Fruit fly (Drosophila melanogaster) whole organism, embryonic: ENCODE data around the gene Exo70.

Experiments
- Blimp-1 ChIP-seq: fragments of 200-800 bp; sonication (Bioruptor generic); optimal IDR thresholded peaks from 3 replicates; lab custom pipeline; 2018; ENCODE audit warnings: missing biosample characterization, missing genetic modification characterization, mild to moderate bottlenecking, moderate library complexity, missing genetic modification reagents
- CG10209 ChIP-seq: fragments of 200-800 bp; sonication (Bioruptor generic); optimal IDR thresholded peaks from 3 replicates; lab custom pipeline; 2017; ENCODE audit warnings: missing biosample characterization, mild to moderate bottlenecking, missing genetic modification characterization, missing genetic modification reagents
- CG10366 ChIP-seq: fragments of 200-800 bp; sonication (Bioruptor generic); IDR thresholded peaks from 2 replicates; pipeline ENCODE4 v1.3.6; 2022; ENCODE audit warnings: missing biosample characterization, missing genetic modification characterization
- CG11247 ChIP-seq: fragments of 200-800 bp; sonication (Bioruptor generic); IDR thresholded peaks from 2 replicates; pipeline ENCODE4 v1.3.6; 2022; ENCODE audit warnings: missing biosample characterization, missing genetic modification characterization
- CG11504 ChIP-seq: fragments of 200-800 bp; sonication (Bioruptor generic); optimal IDR thresholded peaks from 3 replicates; lab custom pipeline; 2019; ENCODE audit warnings: missing biosample characterization, mild to moderate bottlenecking, missing genetic modification characterization, moderate library complexity
- CG11695 ChIP-seq: fragments of 200-800 bp; sonication (Bioruptor generic); IDR thresholded peaks from 3 replicates; pipeline ENCODE4 v1.3.6; 2022; ENCODE audit warnings: missing biosample characterization, missing genetic modification characterization
- CG12104 ChIP-seq: fragments of 200-800 bp; sonication (Bioruptor generic); optimal IDR thresholded peaks from 3 replicates; lab custom pipeline; 2016; ENCODE audit warnings: missing biosample characterization, missing genetic modification characterization
- CG12391 ChIP-seq: fragments of 200-800 bp; sonication (Bioruptor generic); optimal IDR thresholded peaks from 3 replicates; lab custom pipeline; 2018; ENCODE audit warnings: missing biosample characterization, mild to moderate bottlenecking, missing genetic modification characterization, moderate library complexity
- CG12659 ChIP-seq: fragments of 200-800 bp; sonication (Bioruptor generic); optimal IDR thresholded peaks from 3 replicates; lab custom pipeline; 2017; ENCODE audit warnings: mild to moderate bottlenecking, missing biosample characterization, missing genetic modification reagents, missing genetic modification characterization
- CG14014 ChIP-seq: fragments of 200-800 bp; sonication (Bioruptor generic); IDR thresholded peaks from 2 replicates; pipeline ENCODE4 v1.3.6; 2022; ENCODE audit warnings: missing biosample characterization, missing genetic modification characterization
- CG14050 ChIP-seq: fragments of 200-800 bp; sonication (Bioruptor generic); IDR thresholded peaks from 3 replicates; pipeline ENCODE4 v1.3.6; 2022; ENCODE audit warnings: missing biosample characterization, missing genetic modification characterization
- CG14965 ChIP-seq: fragments of 200-800 bp; sonication (Bioruptor generic); optimal IDR thresholded peaks from 2 replicates; lab custom pipeline; 2016; ENCODE audit warnings: missing biosample characterization, missing genetic modification characterization, borderline replicate concordance
- CG17359 ChIP-seq: fragments of 200-800 bp; sonication (Bioruptor generic); optimal IDR thresholded peaks from 3 replicates; lab custom pipeline; 2018; ENCODE audit warnings: missing biosample characterization, mild to moderate bottlenecking, missing genetic modification characterization, moderate library complexity
- CG17568 ChIP-seq: fragments of 200-800 bp; sonication (Bioruptor generic); optimal IDR thresholded peaks from 2 replicates; lab custom pipeline; 2018; ENCODE audit warnings: missing biosample characterization, mild to moderate bottlenecking, missing genetic modification characterization, moderate library complexity
- CG17802 ChIP-seq: fragments of 200-800 bp; sonication (Bioruptor generic); optimal IDR thresholded peaks from 2 replicates; lab custom pipeline; 2018; ENCODE audit warnings: missing biosample characterization, mild to moderate bottlenecking, missing genetic modification characterization, moderate library complexity
- CG1832 ChIP-seq: fragments of 200-800 bp; sonication (Bioruptor generic); optimal IDR thresholded peaks from 2 replicates; lab custom pipeline; 2017; ENCODE audit warnings: missing biosample characterization, mild to moderate bottlenecking, missing genetic modification characterization, inconsistent platforms
- CG2712 ChIP-seq: fragments of 200-800 bp; optimal IDR thresholded peaks from 3 replicates; lab custom pipeline; 2019; ENCODE audit warnings: missing biosample characterization, mild to moderate bottlenecking, missing genetic modification characterization, moderate library complexity
- CG31365 ChIP-seq: fragments of 200-800 bp; sonication (Bioruptor generic); optimal IDR thresholded peaks from 2 replicates; lab custom pipeline; 2018; ENCODE audit warnings: missing biosample characterization, mild to moderate bottlenecking, missing genetic modification characterization
- CG4328 ChIP-seq: fragments of 200-800 bp; sonication (Bioruptor generic); optimal IDR thresholded peaks from 3 replicates; lab custom pipeline; 2017; ENCODE audit warnings: missing biosample characterization, missing genetic modification reagents, missing genetic modification characterization
- CG43689 ChIP-seq: fragments of 200-800 bp; sonication (Bioruptor generic); IDR thresholded peaks from 2 replicates; pipeline ENCODE4 v1.3.6; 2022; ENCODE audit warnings: missing biosample characterization, missing genetic modification characterization
- CG4820 ChIP-seq: fragments of 200-800 bp; sonication (Bioruptor generic); optimal IDR thresholded peaks from 3 replicates; lab custom pipeline; 2016; ENCODE audit warnings: missing biosample characterization, missing genetic modification characterization
- CG6175 ChIP-seq: fragments of 200-800 bp; sonication (Bioruptor generic); IDR thresholded peaks from 3 replicates; pipeline ENCODE4 v1.3.6; 2022; ENCODE audit warnings: missing biosample characterization, missing genetic modification characterization
- CG9609 ChIP-seq: fragments of 200-800 bp; sonication (Bioruptor generic); optimal IDR thresholded peaks from 3 replicates; lab custom pipeline; 2016; ENCODE audit warnings: missing biosample characterization, missing genetic modification characterization
- CoRest ChIP-seq: fragments of 200-800 bp; sonication (Bioruptor generic); optimal IDR thresholded peaks from 3 replicates; lab custom pipeline; 2018; ENCODE audit warnings: missing biosample characterization, mild to moderate bottlenecking, missing genetic modification characterization, moderate library complexity
- D19A ChIP-seq: fragments of 200-800 bp; optimal IDR thresholded peaks from 3 replicates; lab custom pipeline; 2019; ENCODE audit warnings: missing biosample characterization, mild to moderate bottlenecking, missing genetic modification characterization, moderate library complexity
- Dll ChIP-seq: fragments of 200-800 bp; sonication (Bioruptor generic); IDR thresholded peaks from 4 replicates; pipeline ENCODE4 v1.3.6; 2022; ENCODE audit warnings: missing biosample characterization, missing genetic modification characterization; ENCODE audit not compliant: partially characterized antibody
- ERR ChIP-seq: fragments of 200-800 bp; sonication (Bioruptor generic); optimal IDR thresholded peaks from 2 replicates; lab custom pipeline; 2016; ENCODE audit warnings: missing biosample characterization, missing genetic modification characterization
- Ets65A ChIP-seq: fragments of 200-800 bp; sonication (Bioruptor generic); peaks from one replicate; lab custom pipeline; 2016; ENCODE audit warnings: missing biosample characterization, missing genetic modification characterization
- GATAe ChIP-seq: fragments of 200-800 bp; sonication (Bioruptor generic); conservative IDR thresholded peaks from 2 replicates; pipeline ENCODE4 v1.3.6; 2022; ENCODE audit warnings: missing biosample characterization, missing genetic modification characterization
- Hr3 ChIP-seq: fragments of 200-800 bp; sonication (Bioruptor generic); optimal IDR thresholded peaks from 3 replicates; lab custom pipeline; 2016; ENCODE audit warnings: missing biosample characterization, missing genetic modification characterization
- Nf-YB ChIP-seq: fragments of 200-800 bp; sonication (Bioruptor generic); optimal IDR thresholded peaks from 3 replicates; lab custom pipeline; 2019; ENCODE audit warnings: missing biosample characterization, mild to moderate bottlenecking, missing genetic modification characterization, moderate library complexity
- Nf-YC ChIP-seq: fragments of 200-800 bp; optimal IDR thresholded peaks from 3 replicates; lab custom pipeline; 2019; ENCODE audit warnings: missing biosample characterization, mild to moderate bottlenecking, missing genetic modification characterization, moderate library complexity
- Rfx ChIP-seq: fragments of 200-800 bp; sonication (Bioruptor generic); IDR thresholded peaks from 2 replicates; pipeline ENCODE4 v1.3.6; 2022; ENCODE audit warnings: missing biosample characterization, missing genetic modification characterization
- Spps ChIP-seq: fragments of 200-800 bp; sonication (Bioruptor generic); optimal IDR thresholded peaks from 2 replicates; lab custom pipeline; 2018; ENCODE audit warnings: missing biosample characterization, mild to moderate bottlenecking, missing genetic modification characterization
- TFAM ChIP-seq: fragments of 200-800 bp; sonication (Bioruptor generic); optimal IDR thresholded peaks from 2 replicates; lab custom pipeline; 2017; ENCODE audit warnings: missing biosample characterization, missing genetic modification characterization, inconsistent platforms
- bab2 ChIP-seq: fragments of 200-800 bp; sonication (Bioruptor generic); optimal IDR thresholded peaks from 2 replicates; lab custom pipeline; 2016; ENCODE audit warnings: missing biosample characterization, missing genetic modification characterization
- bcd ChIP-seq: fragments of 200-800 bp; sonication (Bioruptor generic); optimal IDR thresholded peaks from 2 replicates; lab custom pipeline; 2017; ENCODE audit warnings: missing biosample characterization, mild to moderate bottlenecking, missing genetic modification characterization
- bsh ChIP-seq, 2 experiments: fragments of 200-800 bp; sonication (Bioruptor generic); optimal IDR thresholded peaks; 2 replicates each; lab custom pipeline; 2017 to 2018; ENCODE audit warnings: mild to moderate bottlenecking in 2 of 2, missing biosample characterization in 2 of 2, missing genetic modification characterization in 2 of 2, moderate library complexity in 1 of 2
- ci ChIP-seq: fragments of 200-800 bp; sonication (Bioruptor generic); IDR thresholded peaks from 3 replicates; pipeline ENCODE4 v1.3.6; 2022; ENCODE audit warnings: missing biosample characterization, missing genetic modification characterization
- corto ChIP-seq: fragments of 200-800 bp; sonication (Bioruptor generic); optimal IDR thresholded peaks from 2 replicates; lab custom pipeline; 2016; ENCODE audit warnings: missing biosample characterization, mild to moderate bottlenecking, missing genetic modification characterization, moderate library complexity
- dan ChIP-seq: fragments of 200-800 bp; sonication (Bioruptor generic); IDR thresholded peaks from 2 replicates; pipeline ENCODE4 v1.3.6; 2022; ENCODE audit warnings: missing biosample characterization, missing genetic modification characterization
- ewg ChIP-seq: fragments of 200-800 bp; sonication (Bioruptor generic); optimal IDR thresholded peaks from 3 replicates; lab custom pipeline; 2017; ENCODE audit warnings: mild to moderate bottlenecking, missing biosample characterization, missing genetic modification reagents, missing genetic modification characterization
- mirr ChIP-seq: fragments of 200-800 bp; sonication (Bioruptor generic); optimal IDR thresholded peaks from 3 replicates; lab custom pipeline; 2018; ENCODE audit warnings: missing biosample characterization, mild to moderate bottlenecking, missing genetic modification characterization
- nom ChIP-seq: fragments of 200-800 bp; sonication (Bioruptor generic); optimal IDR thresholded peaks from 2 replicates; lab custom pipeline; 2017; ENCODE audit warnings: missing biosample characterization, missing genetic modification characterization, mild to moderate bottlenecking, moderate library complexity, missing genetic modification reagents
- org-1 ChIP-seq: fragments of 200-800 bp; sonication (Bioruptor generic); optimal IDR thresholded peaks from 2 replicates; lab custom pipeline; 2017; ENCODE audit warnings: missing biosample characterization, missing genetic modification characterization
- pan ChIP-seq, 4 experiments: fragments of >200 bp in 3 of 4; fragments of 200-800 bp in 1 of 4; sonication (Bioruptor generic) in 1 of 4; optimal IDR thresholded peaks in 3 of 4; IDR thresholded peaks in 1 of 4; 2 replicates each; pipeline versions ENCODE4 v1.3.6 to Lab custom; 2017 to 2022; ENCODE audit warnings: missing biosample characterization in 2 of 4, missing genetic modification characterization in 2 of 4, mixed read lengths in 1 of 4
- phol ChIP-seq: fragments of 200-800 bp; sonication (Bioruptor generic); optimal IDR thresholded peaks from 3 replicates; lab custom pipeline; 2018; ENCODE audit warnings: missing biosample characterization, mild to moderate bottlenecking, missing genetic modification characterization, moderate library complexity
- scrt ChIP-seq: fragments of 200-800 bp; sonication (Bioruptor generic); optimal IDR thresholded peaks from 2 replicates; lab custom pipeline; 2018; ENCODE audit warnings: missing biosample characterization, mild to moderate bottlenecking, missing genetic modification characterization, moderate library complexity

Exo70 gene

DNA sequence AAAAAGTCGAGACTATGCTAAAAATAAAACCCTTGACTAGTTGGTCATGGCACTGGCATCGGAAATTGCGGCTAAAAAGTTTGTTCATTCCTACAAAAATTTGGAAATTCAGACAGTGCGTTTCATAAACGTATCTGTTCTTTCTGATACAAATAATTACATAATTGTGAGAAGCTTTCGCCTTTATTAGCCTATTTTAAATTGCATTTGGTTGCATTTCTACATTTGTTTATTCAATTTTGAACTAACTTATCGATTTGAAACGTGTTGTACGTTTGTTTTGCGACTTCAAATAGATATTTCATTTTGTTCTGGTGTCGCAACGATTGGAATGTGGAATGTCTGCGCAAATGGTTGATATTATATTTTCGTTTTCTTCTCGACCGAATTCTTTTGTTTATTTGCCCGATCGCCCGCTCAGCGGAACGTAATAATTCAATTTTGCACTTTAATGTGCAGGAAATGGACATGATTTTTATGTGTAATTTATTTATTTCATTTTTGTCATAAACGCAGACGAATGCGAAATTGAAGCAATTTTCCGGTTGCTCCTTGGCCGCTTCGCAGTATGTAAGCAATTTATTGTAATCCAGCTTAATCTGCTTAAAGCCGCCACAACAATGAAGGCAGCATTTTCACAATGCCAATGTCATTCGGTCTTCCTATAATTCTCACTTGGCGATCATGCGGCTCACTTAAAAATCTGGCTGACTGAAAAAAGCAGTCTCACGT, 34.6 kb downstream of the Exo70 start (continued):
- TF ChIP-seq CG17802 (tag; lab: Kevin White, UChicago) (no peak), ewg (no peak), CG12391 (tag; lab: Kevin White, UChicago) (peak; percentile 54), Rfx (GFP tag; lab: Robert Waterston, UW) (peak; percentile 80), CG17568 (GFP tag; lab: Kevin White, UChicago) (peak; percentile 56), bsh (GFP tag; optimal IDR thresholded peaks at IDR 0.05; lab: Kevin White, UChicago) (peak in 1 of 2 experiments; percentile 12), CG2712 (tag; lab: Kevin White, UChicago) (peak; percentile 0), CG4328 (GFP tag; lab: Kevin White, UChicago) (peak; percentile 48), TFAM (GFP tag; lab: Kevin White, UChicago) (no peak), CG10209 (GFP tag; lab: Kevin White, UChicago) (peak; percentile 19), pan (optimal IDR thresholded peaks at IDR 0.05; lab: Kevin White, UChicago) (no peak), pan (GFP tag; optimal IDR thresholded peaks at IDR 0.05 in 1 of 2, IDR thresholded peaks at IDR 0.05 in 1 of 2) (peak in 1 of 2 experiments; percentile 50), CG17359 (tag; lab: Kevin White, UChicago) (peak; percentile 64), nom (no peak), org-1 (GFP tag; lab: Kevin White, UChicago) (no peak), CG11504 (tag; lab: Kevin White, UChicago) (peak; percentile 71), CG1832 (GFP tag; lab: Kevin White, UChicago) (no peak), CG43689 (GFP tag; lab: Robert Waterston, UW) (no peak), CG14965 (no peak), CoRest (tag; lab: Kevin White, UChicago) (peak; percentile 57), CG31365 (tag; lab: Kevin White, UChicago) (peak; percentile 30), CG12659 (peak; percentile 69), corto (no peak), CG14050 (GFP tag; lab: Robert Waterston, UW) (peak; percentile 59; the same call in 2 of the 3 replicates), Nf-YC (peak; percentile 51), Blimp-1 (GFP tag; lab: Kevin White, UChicago) (peak; percentile 31), dan (GFP tag; lab: Robert Waterston, UW) (no peak), phol (tag; lab: Kevin White, UChicago) (peak; percentile 30), GATAe (no peak), CG9609 (GFP tag; lab: Kevin White, UChicago) (peak; percentile 22), D19A (tag; lab: Kevin White, UChicago) (peak; percentile 34), Hr3 (GFP tag; lab: Kevin White, UChicago) (peak; percentile 6), Nf-YB (no peak), bab2 (GFP tag; lab: Kevin White, UChicago) (peak; percentile 23), CG12104 (no peak), Spps (tag; lab: Kevin White, UChicago) (no peak), CG10366 (peak; percentile 50; the same call in 1 of the 2 replicates), CG11695 (GFP tag; lab: Robert Waterston, UW) (peak; percentile 79), ci (GFP tag; lab: Robert Waterston, UW) (peak; percentile 72; the same call in 1 of the 3 replicates), CG11247 (GFP tag; lab: Robert Waterston, UW) (no peak), Dll (no peak), bcd (peak; percentile 33), CG4820 (GFP tag; lab: Kevin White, UChicago) (peak; percentile 3), CG6175 (GFP tag; lab: Robert Waterston, UW) (no peak), CG14014 (peak; percentile 72), ERR (GFP tag; lab: Kevin White, UChicago) (peak; percentile 55), scrt (GFP tag; lab: Kevin White, UChicago) (peak; percentile 59), mirr (peak; percentile 58), Ets65A (GFP tag; lab: Kevin White, UChicago) (peak; percentile 68)
